Worm (Caenorhabditis elegans): ENCODE results near the gene F40G12.6.

- TF ChIP-seq egrh-3 (GFP tag; IDR thresholded peaks at IDR 0.05) (no peak), atf-7 (tag; optimal IDR thresholded peaks at IDR 0.05) (no peak), nfya-1 (tag; optimal IDR thresholded peaks at IDR 0.05; ENCODE audit: borderline replicate concordance, insufficient read depth) (no peak), pha-4 (tag; optimal IDR thresholded peaks at IDR 0.05) (no peak), unc-62 (GFP tag; optimal IDR thresholded peaks at IDR 0.05) (no peak), B0035.1 (tag; optimal IDR thresholded peaks at IDR 0.05) (no peak)
These were observed 4.3 kb downstream of the F40G12.6 start, which contains the start of gene F40G12.4 for ce11 chrV:14268616-14269015.
